Worm (Caenorhabditis elegans) whole organism, early embryonic: Measurements from ENCODE around the gene Y45G5AM.7.

Experiments used
- B0310.2 ChIP-seq: sonication (generic microtip); optimal IDR thresholded peaks from 2 replicates; lab custom pipeline; 2016; ENCODE audit warnings: mild to moderate bottlenecking, missing genetic modification characterization, missing compliant biosample characterization
- F13C5.2 ChIP-seq: sonication (generic microtip); optimal IDR thresholded peaks from 2 replicates; lab custom pipeline; 2017; ENCODE audit warnings: mild to moderate bottlenecking, missing genetic modification characterization, inconsistent platforms, missing compliant biosample characterization
- aly-1 ChIP-seq: sonication (generic microtip); optimal IDR thresholded peaks from 2 replicates; lab custom pipeline; 2016; ENCODE audit warnings: missing genetic modification characterization, missing compliant biosample characterization
- ama-1 ChIP-seq: fragments of 150-350 bp; optimal IDR thresholded peaks from 2 replicates; lab custom pipeline; 2014
- ceh-13 ChIP-seq: fragments of 200-800 bp; sonication (Bioruptor generic); optimal IDR thresholded peaks from 2 replicates; lab custom pipeline; 2018; ENCODE audit warnings: mild to moderate bottlenecking, missing genetic modification characterization, missing compliant biosample characterization
- ceh-36 ChIP-seq: sonication (generic microtip); optimal IDR thresholded peaks from 2 replicates; lab custom pipeline; 2016; ENCODE audit warnings: missing genetic modification characterization, inconsistent platforms, missing compliant biosample characterization
- ets-7 ChIP-seq: sonication (generic microtip); optimal IDR thresholded peaks from 2 replicates; lab custom pipeline; 2016; ENCODE audit warnings: missing genotype, missing genetic modification characterization, missing compliant biosample characterization
- flt-1 ChIP-seq: fragments of 200-800 bp; sonication (Bioruptor generic); IDR thresholded peaks from 2 replicates; pipeline ENCODE4 v1.3.6; 2022; ENCODE audit warnings: missing genetic modification characterization, missing compliant biosample characterization
- hmbx-1 ChIP-seq: sonication (generic microtip); optimal IDR thresholded peaks from 2 replicates; lab custom pipeline; 2016; ENCODE audit warnings: mild to moderate bottlenecking, missing genetic modification characterization, missing compliant biosample characterization
- hmg-4 ChIP-seq: fragments of 200-800 bp; sonication (Bioruptor generic); optimal IDR thresholded peaks from 2 replicates; lab custom pipeline; 2018; ENCODE audit warnings: mild to moderate bottlenecking, missing genetic modification characterization, missing compliant biosample characterization
- hnd-1 ChIP-seq: sonication (generic microtip); optimal IDR thresholded peaks from 2 replicates; lab custom pipeline; 2016; ENCODE audit warnings: missing genetic modification characterization, missing compliant biosample characterization
- pes-1 ChIP-seq: fragments of 200-800 bp; sonication (Bioruptor generic); IDR thresholded peaks from 2 replicates; pipeline ENCODE4 v1.3.6; 2022; ENCODE audit warnings: missing genetic modification reagents, missing genetic modification characterization, missing compliant biosample characterization
- scrt-1 ChIP-seq: fragments of 200-800 bp; sonication (Bioruptor generic); IDR thresholded peaks from 2 replicates; pipeline ENCODE4 v1.3.6; 2022; ENCODE audit warnings: missing genetic modification characterization, missing compliant biosample characterization
- sea-1 ChIP-seq: fragments of 200-800 bp; sonication (Bioruptor generic); conservative IDR thresholded peaks from 2 replicates; pipeline ENCODE4 v1.3.6; 2022; ENCODE audit warnings: missing genetic modification characterization, missing compliant biosample characterization
- tbx-11 ChIP-seq: fragments of 200-800 bp; sonication (Bioruptor generic); IDR thresholded peaks from 2 replicates; pipeline ENCODE4 v1.3.6; 2022; ENCODE audit warnings: missing genetic modification characterization, missing compliant biosample characterization
- tbx-37 ChIP-seq: fragments of 200-800 bp; sonication (Bioruptor generic); conservative IDR thresholded peaks from 2 replicates; pipeline ENCODE4 v1.3.6; 2022; ENCODE audit warnings: missing genetic modification reagents, missing genetic modification characterization, missing compliant biosample characterization
- tra-4 ChIP-seq: sonication (generic microtip); optimal IDR thresholded peaks from 2 replicates; lab custom pipeline; 2017; ENCODE audit warnings: missing genetic modification characterization, missing compliant biosample characterization

Y45G5AM.7 gene

ce11 chrV:4143034-4143433 lies 27.0 kb downstream of the Y45G5AM.7 start:
- no peak for TF ChIP-seq B0310.2 (tag; lab: Kevin White, UChicago)
- no peak for TF ChIP-seq aly-1 (tag; lab: Kevin White, UChicago)
- TF ChIP-seq tbx-11 = no peak
- no peak for TF ChIP-seq ets-7
- no peak for TF ChIP-seq hmg-4 (GFP tag; lab: Kevin White, UChicago)
- no peak for TF ChIP-seq F13C5.2 (tag; lab: Kevin White, UChicago)
- TF ChIP-seq ama-1 (lab: Kevin White, UChicago) = no peak
- no peak for TF ChIP-seq pes-1
- TF ChIP-seq hnd-1 (tag; lab: Kevin White, UChicago) = no peak
- TF ChIP-seq scrt-1 (GFP tag; lab: Robert Waterston, UW) = no peak
- TF ChIP-seq hmbx-1 (tag; lab: Kevin White, UChicago) = no peak
- no peak for TF ChIP-seq tbx-37 (GFP tag; lab: Robert Waterston, UW)
- TF ChIP-seq ceh-36 (tag; lab: Kevin White, UChicago) = no peak
- no peak for TF ChIP-seq sea-1

- TF ChIP-seq tra-4 (tag; lab: Kevin White, UChicago) = no peak
- TF ChIP-seq tbx-11 = no peak
- no peak for TF ChIP-seq scrt-1 (GFP tag; lab: Robert Waterston, UW)
- TF ChIP-seq tbx-37 (GFP tag; lab: Robert Waterston, UW) = no peak
- TF ChIP-seq aly-1 (tag; lab: Kevin White, UChicago) = no peak
- TF ChIP-seq pes-1 = no peak
- TF ChIP-seq ama-1 (lab: Kevin White, UChicago) = no peak
- no peak for TF ChIP-seq ceh-36 (tag; lab: Kevin White, UChicago)
- no peak for TF ChIP-seq hmbx-1 (tag; lab: Kevin White, UChicago)
- TF ChIP-seq B0310.2 (tag; lab: Kevin White, UChicago) = no peak
- no peak for TF ChIP-seq F13C5.2 (tag; lab: Kevin White, UChicago)
- no peak for TF ChIP-seq hnd-1 (tag; lab: Kevin White, UChicago)
- TF ChIP-seq flt-1 = no peak
- TF ChIP-seq ets-7 = no peak
- no peak for TF ChIP-seq hmg-4 (GFP tag; lab: Kevin White, UChicago)
These were observed 31.4 kb downstream of the Y45G5AM.7 start, which contains the start of gene lgc-29 for ce11 chrV:4138688-4139087. TSS of gene lgc-29 (plus strand) at chrV:4138988.

DNA sequence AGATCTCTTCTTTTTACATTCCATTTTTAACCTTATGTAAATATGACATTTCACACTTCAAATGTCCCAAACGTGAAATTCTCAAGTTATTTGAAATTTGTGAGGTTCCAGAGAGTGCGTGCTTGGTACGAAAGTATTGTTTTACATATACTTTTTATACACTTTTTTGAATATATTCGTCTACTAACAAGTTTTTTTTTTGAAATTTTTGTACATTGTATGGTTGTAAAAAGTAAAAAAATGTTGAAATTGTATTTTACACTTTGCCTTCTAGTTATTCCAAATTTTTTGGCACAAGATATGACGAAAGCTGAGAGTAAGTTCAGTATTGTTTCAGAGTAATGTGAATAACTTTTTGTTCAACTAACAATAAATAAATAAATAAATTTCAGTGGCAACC lies 35.3 kb downstream of the Y45G5AM.7 start, which contains the start of gene lgc-1:
lgc-1 (plus strand) TSS at position 301 of the 400 bp plus-strand sequence.
- TF ChIP-seq hnd-1 (tag; lab: Kevin White, UChicago) (no peak), flt-1 (no peak), B0310.2 (tag; lab: Kevin White, UChicago) (no peak), tra-4 (tag; lab: Kevin White, UChicago) (no peak), ama-1 (lab: Kevin White, UChicago) (no peak), tbx-11 (no peak), tbx-37 (GFP tag; lab: Robert Waterston, UW) (no peak), ceh-13 (GFP tag; lab: Kevin White, UChicago) (no peak), sea-1 (no peak), hmg-4 (GFP tag; lab: Kevin White, UChicago) (no peak), ceh-36 (tag; lab: Kevin White, UChicago) (no peak), pes-1 (no peak), ets-7 (no peak), scrt-1 (GFP tag; lab: Robert Waterston, UW) (no peak), hmbx-1 (tag; lab: Kevin White, UChicago) (no peak), F13C5.2 (tag; lab: Kevin White, UChicago) (no peak), aly-1 (tag; lab: Kevin White, UChicago) (no peak)

DNA sequence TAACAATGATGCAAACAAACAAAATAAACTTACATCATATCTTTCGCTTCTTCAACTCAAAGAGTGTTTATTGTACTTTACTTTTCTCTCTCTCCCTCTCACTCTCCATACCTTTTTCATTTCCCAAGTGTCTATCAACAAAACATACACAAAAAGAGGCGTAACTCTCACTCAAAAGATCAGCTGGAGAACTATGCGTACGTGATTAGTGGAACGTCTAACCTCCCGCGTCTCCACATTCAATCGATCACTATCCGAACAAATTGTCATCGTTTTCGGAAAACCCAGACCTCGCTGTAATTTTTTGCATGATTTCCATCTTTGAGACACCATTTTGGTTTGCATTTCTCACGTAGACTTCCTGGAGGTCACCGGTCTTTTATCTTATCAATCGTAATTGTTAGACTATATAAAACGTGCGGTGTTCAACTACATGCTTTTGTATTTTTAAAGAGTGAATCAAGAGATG lies 38.5 kb downstream of the Y45G5AM.7 start, which contains the start of gene nhr-57:
nhr-57 (plus strand) TSS at position 419 of the 469 bp plus-strand sequence.
- TF ChIP-seq F13C5.2 (tag; lab: Kevin White, UChicago) (no peak), ceh-36 (tag; lab: Kevin White, UChicago) (no peak), tra-4 (tag; lab: Kevin White, UChicago) (no peak), pes-1 (no peak), hmg-4 (GFP tag; lab: Kevin White, UChicago) (no peak), hnd-1 (tag; lab: Kevin White, UChicago) (no peak), B0310.2 (tag; lab: Kevin White, UChicago) (no peak), flt-1 (no peak), ceh-13 (GFP tag; lab: Kevin White, UChicago) (no peak), ama-1 (lab: Kevin White, UChicago) (no peak), scrt-1 (GFP tag; lab: Robert Waterston, UW) (no peak), sea-1 (no peak), tbx-37 (GFP tag; lab: Robert Waterston, UW) (no peak), ets-7 (no peak), tbx-11 (no peak)

ce11 chrV:4129604-4130003 lies 40.4 kb downstream of the Y45G5AM.7 start, which contains the start of gene phat-4:
TSS of gene phat-4 (plus strand) at chrV:4129904.
- TF ChIP-seq hmg-4 (GFP tag; lab: Kevin White, UChicago) (no peak), pes-1 (no peak), ceh-13 (GFP tag; lab: Kevin White, UChicago) (no peak), tra-4 (tag; lab: Kevin White, UChicago) (no peak), scrt-1 (GFP tag; lab: Robert Waterston, UW) (no peak), hnd-1 (tag; lab: Kevin White, UChicago) (no peak), ets-7 (no peak), B0310.2 (tag; lab: Kevin White, UChicago) (no peak), flt-1 (no peak), tbx-37 (GFP tag; lab: Robert Waterston, UW) (no peak), F13C5.2 (tag; lab: Kevin White, UChicago) (no peak)

DNA sequence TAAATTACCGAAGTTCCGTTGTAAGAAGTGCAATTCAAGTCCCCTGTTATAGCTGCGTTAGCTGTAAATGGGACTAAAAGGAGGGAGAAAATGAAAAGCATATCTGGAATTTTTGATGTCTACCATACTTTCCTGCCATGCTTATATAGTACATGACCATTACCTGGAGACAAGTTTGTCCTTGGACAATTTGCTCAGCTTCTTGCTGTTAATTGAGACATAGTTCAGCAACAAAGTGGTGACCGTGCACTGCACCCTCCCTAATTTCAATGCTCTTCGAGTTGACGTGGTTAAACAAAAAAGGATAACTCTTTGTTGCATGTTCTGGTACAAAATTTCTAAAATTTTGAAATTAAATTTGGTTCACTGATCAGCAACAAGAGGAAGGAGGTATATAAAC lies 42.6 kb downstream of the Y45G5AM.7 start, which contains the start of gene T05B4.13:
T05B4.13 (minus strand) TSS at position 101 of the 400 bp plus-strand sequence.
- TF ChIP-seq hnd-1 (tag; lab: Kevin White, UChicago) (no peak), ceh-13 (GFP tag; lab: Kevin White, UChicago) (no peak), pes-1 (no peak), tra-4 (tag; lab: Kevin White, UChicago) (no peak), F13C5.2 (tag; lab: Kevin White, UChicago) (no peak), sea-1 (no peak)
